Fruit fly (Drosophila melanogaster): Measurements from ENCODE around the gene Naa30A.

DNA sequence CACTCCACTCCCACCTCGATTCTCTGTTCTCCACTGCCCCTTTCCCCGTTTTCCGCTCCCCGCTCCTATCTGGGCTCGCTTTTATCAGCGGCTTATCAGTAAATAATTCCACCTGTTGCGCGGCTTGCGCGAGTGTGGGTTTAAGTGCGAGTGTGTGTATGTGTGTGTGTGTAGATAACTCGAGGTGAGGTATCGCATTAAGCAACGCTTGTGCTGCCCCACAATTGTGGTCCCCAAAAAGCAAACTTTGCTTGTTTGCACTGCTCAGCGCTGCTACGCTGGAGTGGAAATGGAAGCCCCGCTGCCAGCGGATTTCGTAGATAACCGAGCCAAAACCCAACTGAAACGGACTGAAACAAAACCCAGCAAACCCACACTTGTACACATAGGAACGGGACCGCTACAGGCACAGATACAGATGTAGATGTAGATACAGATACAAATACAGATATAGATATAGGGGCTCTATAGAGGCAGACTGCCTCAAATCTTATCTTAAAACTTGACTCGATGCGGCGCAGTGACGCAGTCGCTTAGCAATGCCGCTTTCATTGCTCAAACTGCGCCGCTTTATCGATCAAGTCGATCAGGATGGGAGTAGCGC, 45.3 kb downstream of the Naa30A start:
- TF ChIP-seq CG12605 (GFP tag; IDR thresholded peaks at IDR 0.05) = no peak
- no peak for TF ChIP-seq CG10348 (GFP tag; IDR thresholded peaks at IDR 0.05)
- TF ChIP-seq CG15710 (tag; optimal IDR thresholded peaks at IDR 0.05) = no peak
- TF ChIP-seq CG8159 (tag; optimal IDR thresholded peaks at IDR 0.05) = no peak
- TF ChIP-seq CG8301 (tag; optimal IDR thresholded peaks at IDR 0.05) = no peak
- TF ChIP-seq Snoo (tag; optimal IDR thresholded peaks at IDR 0.05) = no peak
- TF ChIP-seq CG34367 (tag; optimal IDR thresholded peaks at IDR 0.05) = no peak
- TF ChIP-seq Pif1A (GFP tag; optimal IDR thresholded peaks at IDR 0.05) = no peak
- no peak for TF ChIP-seq fd96Ca (GFP tag; IDR thresholded peaks at IDR 0.05)
